Worm (Caenorhabditis elegans) whole organism, mixed stage, embryonic: ENCODE results near the gene B0281.6.

Experiments used
- M03D4.4 ChIP-seq: sonication (generic microtip); optimal IDR thresholded peaks from 2 replicates; lab custom pipeline; 2017; ENCODE audit warnings: mild to moderate bottlenecking, missing genetic modification characterization, missing compliant biosample characterization
- blmp-1 ChIP-seq: fragments of 150-350 bp; optimal IDR thresholded peaks from 2 replicates; lab custom pipeline; 2014; ENCODE audit warnings: missing biosample characterization, missing genetic modification characterization
- ceh-39 ChIP-seq: fragments of 150-350 bp; optimal IDR thresholded peaks from 2 replicates; lab custom pipeline; 2014; ENCODE audit warnings: missing biosample characterization, missing genetic modification characterization
- ceh-43 ChIP-seq: fragments of 200-800 bp; sonication (Bioruptor generic); optimal IDR thresholded peaks from 2 replicates; lab custom pipeline; 2018; ENCODE audit warnings: mild to moderate bottlenecking, missing genetic modification characterization, moderate library complexity, missing compliant biosample characterization
- ceh-83 ChIP-seq: fragments of 200-800 bp; sonication (Bioruptor generic); optimal IDR thresholded peaks from 2 replicates; lab custom pipeline; 2018; ENCODE audit warnings: mild to moderate bottlenecking, missing genetic modification characterization, missing compliant biosample characterization
- ces-1 ChIP-seq: fragments of 150-350 bp; optimal IDR thresholded peaks from 2 replicates; lab custom pipeline; 2014; ENCODE audit warnings: missing biosample characterization, missing genetic modification reagents, missing genetic modification characterization
- cnd-1 ChIP-seq: fragments of 200-800 bp; sonication (Bioruptor generic); optimal IDR thresholded peaks from 2 replicates; lab custom pipeline; 2018; ENCODE audit warnings: mild to moderate bottlenecking, missing genetic modification characterization, missing compliant biosample characterization
- drap-1 ChIP-seq: fragments of 200-800 bp; sonication (Bioruptor generic); optimal IDR thresholded peaks from 3 replicates; lab custom pipeline; 2018; ENCODE audit warnings: mild to moderate bottlenecking, missing genetic modification characterization, missing compliant biosample characterization
- elt-1 ChIP-seq: sonication (generic microtip); optimal IDR thresholded peaks from 2 replicates; lab custom pipeline; 2017; ENCODE audit warnings: missing genetic modification characterization, mild to moderate bottlenecking, missing compliant biosample characterization, antibody characterized with exemption, moderate library complexity, borderline replicate concordance; ENCODE audit not compliant: insufficient read depth
- elt-3 ChIP-seq: fragments of 150-350 bp; optimal IDR thresholded peaks from 2 replicates; lab custom pipeline; 2014; ENCODE audit warnings: missing biosample characterization, missing genetic modification characterization
- flh-1 ChIP-seq: fragments of 200-800 bp; sonication (Bioruptor generic); optimal IDR thresholded peaks from 2 replicates; lab custom pipeline; 2018; ENCODE audit warnings: mild to moderate bottlenecking, missing genetic modification characterization, moderate library complexity, missing compliant biosample characterization
- hlh-1 ChIP-seq: fragments of 150-350 bp; optimal IDR thresholded peaks from 2 replicates; lab custom pipeline; 2014; ENCODE audit warnings: missing biosample characterization, missing genetic modification reagents, missing genetic modification characterization
- lin-13 ChIP-seq: fragments of 150-350 bp; optimal IDR thresholded peaks from 2 replicates; lab custom pipeline; 2014; ENCODE audit warnings: missing biosample characterization, missing genetic modification characterization
- lin-32 ChIP-seq: fragments of 200-800 bp; sonication (Bioruptor generic); optimal IDR thresholded peaks from 2 replicates; lab custom pipeline; 2018; ENCODE audit warnings: mild to moderate bottlenecking, missing genetic modification characterization, missing compliant biosample characterization
- lsy-2 ChIP-seq: fragments of 150-350 bp; optimal IDR thresholded peaks from 2 replicates; lab custom pipeline; 2014; ENCODE audit warnings: missing biosample characterization, missing genetic modification characterization
- mab-5 ChIP-seq: fragments of 150-350 bp; optimal IDR thresholded peaks from 2 replicates; lab custom pipeline; 2014; ENCODE audit warnings: missing biosample characterization, missing genetic modification characterization
- mep-1 ChIP-seq: fragments of 150-350 bp; optimal IDR thresholded peaks from 2 replicates; lab custom pipeline; 2017; ENCODE audit warnings: missing biosample characterization, missing genetic modification reagents, missing genetic modification characterization, inconsistent platforms
- mls-2 ChIP-seq: sonication (generic microtip); optimal IDR thresholded peaks from 2 replicates; lab custom pipeline; 2016; ENCODE audit warnings: mild to moderate bottlenecking, missing genetic modification characterization, moderate library complexity, missing compliant biosample characterization
- nhr-12 ChIP-seq: fragments of 150-350 bp; optimal IDR thresholded peaks from 2 replicates; lab custom pipeline; 2014; ENCODE audit warnings: missing biosample characterization, missing genetic modification characterization
- nhr-2 ChIP-seq: fragments of 150-350 bp; optimal IDR thresholded peaks from 2 replicates; lab custom pipeline; 2014; ENCODE audit warnings: missing biosample characterization, missing genetic modification characterization
- nhr-237 ChIP-seq: fragments of 150-350 bp; optimal IDR thresholded peaks from 2 replicates; lab custom pipeline; 2014; ENCODE audit warnings: missing biosample characterization, missing genetic modification characterization
- nhr-28 ChIP-seq: fragments of 150-350 bp; optimal IDR thresholded peaks from 2 replicates; lab custom pipeline; 2014; ENCODE audit warnings: missing biosample characterization, missing genetic modification characterization
- nhr-76 ChIP-seq: sonication (generic microtip); optimal IDR thresholded peaks from 2 replicates; lab custom pipeline; 2017; ENCODE audit warnings: missing biosample characterization, missing genetic modification characterization
- pha-4 ChIP-seq: fragments of 150-350 bp; optimal IDR thresholded peaks from 2 replicates; lab custom pipeline; 2018; ENCODE audit warnings: missing biosample characterization, missing genetic modification reagents, missing genetic modification characterization
- snpc-4 ChIP-seq: fragments of 150-350 bp; optimal IDR thresholded peaks from 2 replicates; lab custom pipeline; 2014; ENCODE audit warnings: missing biosample characterization, missing genetic modification characterization
- tbx-8 ChIP-seq: fragments of 200-800 bp; sonication (Bioruptor generic); optimal IDR thresholded peaks from 2 replicates; lab custom pipeline; 2018; ENCODE audit warnings: mild to moderate bottlenecking, missing genetic modification characterization, moderate library complexity, missing compliant biosample characterization
- unc-120 ChIP-seq: sonication (generic microtip); optimal IDR thresholded peaks from 2 replicates; lab custom pipeline; 2017; ENCODE audit warnings: missing genetic modification characterization, missing compliant biosample characterization; ENCODE audit not compliant: poor library complexity, severe bottlenecking
- unc-39 ChIP-seq: fragments of 150-350 bp; optimal IDR thresholded peaks from 2 replicates; lab custom pipeline; 2014; ENCODE audit warnings: missing biosample characterization, missing genetic modification characterization
- unc-62 ChIP-seq: fragments of 150-350 bp; optimal IDR thresholded peaks from 2 replicates; lab custom pipeline; 2014; ENCODE audit warnings: missing biosample characterization, missing genetic modification reagents, missing genetic modification characterization
- zip-8 ChIP-seq: fragments of 150-350 bp; optimal IDR thresholded peaks from 2 replicates; lab custom pipeline; 2014; ENCODE audit warnings: missing biosample characterization, missing genetic modification characterization
- ztf-11 ChIP-seq: fragments of 150-350 bp; optimal IDR thresholded peaks from 2 replicates; lab custom pipeline; 2014; ENCODE audit warnings: missing biosample characterization, missing genetic modification characterization

B0281.6 gene

DNA sequence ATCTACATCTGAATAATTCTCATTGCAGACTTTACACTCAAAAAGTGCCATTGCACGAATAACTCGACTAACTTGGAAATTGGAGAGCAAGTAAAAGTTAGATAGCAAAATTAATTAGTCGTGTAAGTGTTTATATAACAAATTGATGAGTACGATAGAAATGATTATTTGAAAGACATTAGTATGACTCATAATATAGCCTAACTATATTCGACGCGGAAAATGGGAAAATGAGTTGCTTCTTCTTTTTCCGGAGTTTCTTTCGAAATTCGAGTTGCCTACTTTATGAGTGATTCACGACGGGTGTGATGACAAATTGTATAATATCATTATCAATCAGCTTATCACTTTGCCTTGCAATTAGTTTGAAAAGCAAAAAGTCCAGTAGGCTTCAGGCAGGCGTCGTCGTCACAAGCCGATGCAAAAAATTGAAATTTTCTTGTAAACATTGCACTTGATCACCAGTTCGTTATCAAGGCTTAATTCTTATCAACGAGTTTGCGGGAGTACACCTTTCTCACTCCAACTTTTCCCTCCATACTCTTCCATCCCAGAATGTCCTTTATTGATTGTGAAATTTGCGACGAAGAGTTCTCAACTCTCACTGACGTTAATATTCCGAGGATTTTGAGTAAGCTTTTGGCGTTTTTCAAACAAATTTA, 20.8 kb upstream of the B0281.6 start, which contains the start of the genes ZK1240.6 and ZK1240.2:
Gene ZK1240.6, minus strand, starts transcription at position 51 of the 662 bp plus-strand sequence.
Gene ZK1240.2, plus strand, starts transcription at position 520 of the 662 bp plus-strand sequence.
- TF ChIP-seq ztf-11 (tag; lab: Kevin White, UChicago) = no peak
- TF ChIP-seq lin-32 (GFP tag; lab: Kevin White, UChicago) = no peak
- no peak for TF ChIP-seq nhr-28 (tag; lab: Kevin White, UChicago)
- no peak for TF ChIP-seq zip-8 (tag; lab: Kevin White, UChicago)
- TF ChIP-seq ceh-39 (tag; lab: Kevin White, UChicago) = no peak
- TF ChIP-seq ceh-83 (GFP tag; lab: Kevin White, UChicago) = no peak

DNA sequence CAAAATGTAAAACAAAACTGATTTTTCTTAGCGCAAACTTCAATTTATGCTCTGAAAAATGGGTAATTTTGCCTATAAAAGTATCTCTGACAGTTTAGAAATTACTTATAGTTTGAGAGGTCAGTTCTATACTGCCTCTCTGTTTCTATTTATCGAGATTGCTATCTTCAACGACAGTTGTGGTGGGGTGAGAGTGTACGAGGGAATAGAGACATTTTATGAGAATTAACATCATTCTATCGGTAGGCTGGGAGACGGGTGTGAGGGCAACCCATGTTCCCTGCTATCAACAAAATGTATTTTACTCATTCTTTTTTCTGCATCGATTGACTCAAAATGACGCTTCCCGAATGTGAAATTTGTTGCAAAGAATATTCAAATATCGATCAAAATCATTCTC, 17.9 kb upstream of the B0281.6 start, which contains the start of gene ZK1240.3:
Gene ZK1240.3, plus strand, starts transcription at position 238 of the 400 bp plus-strand sequence.
- no peak for TF ChIP-seq ceh-83 (GFP tag; lab: Kevin White, UChicago)
- TF ChIP-seq ztf-11 (tag; lab: Kevin White, UChicago) = no peak
- TF ChIP-seq ceh-43 (GFP tag; lab: Kevin White, UChicago) = no peak
- no peak for TF ChIP-seq nhr-76 (tag; lab: Kevin White, UChicago)
- TF ChIP-seq nhr-28 (tag; lab: Kevin White, UChicago) = no peak
- no peak for TF ChIP-seq unc-120 (tag; lab: Kevin White, UChicago)
- TF ChIP-seq mls-2 (tag; lab: Kevin White, UChicago) = no peak
- TF ChIP-seq drap-1 (GFP tag; lab: Kevin White, UChicago) = no peak
- no peak for TF ChIP-seq unc-62 (GFP tag; lab: Kevin White, UChicago)
- no peak for TF ChIP-seq ces-1
- TF ChIP-seq blmp-1 (tag; lab: Kevin White, UChicago) = no peak
- no peak for TF ChIP-seq lsy-2 (tag; lab: Kevin White, UChicago)
- TF ChIP-seq M03D4.4 (tag; lab: Kevin White, UChicago) = no peak
- no peak for TF ChIP-seq nhr-237 (tag; lab: Kevin White, UChicago)
- TF ChIP-seq tbx-8 = no peak
- TF ChIP-seq lin-13 (tag; lab: Kevin White, UChicago) = no peak

DNA sequence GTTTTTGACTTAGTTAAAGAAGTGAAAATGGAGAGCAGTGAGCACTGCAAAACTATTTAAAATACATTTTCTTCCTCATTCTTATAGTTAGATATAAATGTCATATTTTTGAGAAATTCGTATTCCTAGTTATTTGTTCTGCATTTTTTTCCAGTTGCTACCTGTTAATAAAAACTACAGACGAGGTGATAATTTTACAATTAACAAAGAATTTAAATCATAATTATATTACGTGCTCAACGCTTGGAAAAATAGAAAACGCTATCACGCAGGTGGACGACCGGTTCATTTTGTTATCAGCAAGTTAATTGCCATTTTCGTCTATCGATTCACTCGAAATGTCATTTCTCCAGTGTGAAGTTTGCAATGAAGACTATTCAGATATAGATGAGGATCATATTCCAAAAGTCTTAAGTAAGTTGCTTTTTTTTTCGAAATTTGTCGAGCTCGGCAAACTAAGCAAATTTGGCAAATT, 15.7 kb upstream of the B0281.6 start, which contains the start of the genes ZK1240.5 and ZK1240.9:
Gene ZK1240.5, minus strand, starts transcription at position 51 of the 475 bp plus-strand sequence.
Gene ZK1240.9, plus strand, starts transcription at position 307 of the 475 bp plus-strand sequence.
- no peak for TF ChIP-seq lin-32 (GFP tag; lab: Kevin White, UChicago)
- TF ChIP-seq nhr-12 (tag; lab: Kevin White, UChicago) = no peak
- no peak for TF ChIP-seq nhr-2 (tag; lab: Kevin White, UChicago)
- no peak for TF ChIP-seq blmp-1 (tag; lab: Kevin White, UChicago)
- TF ChIP-seq elt-3 (tag; lab: Kevin White, UChicago) = no peak
- TF ChIP-seq mab-5 (tag; lab: Kevin White, UChicago) = no peak
- no peak for TF ChIP-seq cnd-1 (tag; lab: Kevin White, UChicago)
- TF ChIP-seq tbx-8 = no peak
- TF ChIP-seq mls-2 (tag; lab: Kevin White, UChicago) = no peak
- no peak for TF ChIP-seq ceh-39 (tag; lab: Kevin White, UChicago)
- no peak for TF ChIP-seq ztf-11 (tag; lab: Kevin White, UChicago)
- TF ChIP-seq zip-8 (tag; lab: Kevin White, UChicago) = no peak
- TF ChIP-seq nhr-76 (tag; lab: Kevin White, UChicago) = no peak
- no peak for TF ChIP-seq M03D4.4 (tag; lab: Kevin White, UChicago)
- no peak for TF ChIP-seq hlh-1 (tag; lab: Kevin White, UChicago)
- TF ChIP-seq lsy-2 (tag; lab: Kevin White, UChicago) = no peak
- TF ChIP-seq ceh-83 (GFP tag; lab: Kevin White, UChicago) = no peak
- TF ChIP-seq pha-4 (tag; lab: Kevin White, UChicago) = no peak

DNA sequence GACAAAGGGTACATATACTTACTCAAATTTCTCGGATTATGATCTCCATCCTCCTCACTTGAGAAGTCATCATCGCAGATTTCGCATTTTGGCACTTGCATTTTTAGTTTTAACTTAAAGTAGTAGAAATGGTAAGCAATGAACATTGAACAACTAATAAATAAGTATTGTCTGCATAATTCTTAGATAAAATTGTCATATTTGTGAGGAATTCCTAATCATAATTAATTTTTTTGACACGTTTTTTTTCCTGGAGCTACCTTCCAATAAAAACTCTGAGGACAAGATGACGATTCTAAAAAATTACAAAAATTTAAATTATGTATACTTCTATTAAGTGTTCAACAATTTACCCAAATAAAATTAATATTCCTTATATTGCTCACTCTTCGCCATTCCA, 10.5 kb upstream of the B0281.6 start, which contains the start of the genes trim-21 and B0281.1:
Gene trim-21, minus strand, starts transcription at position 101 of the 400 bp plus-strand sequence.
Gene B0281.1, plus strand, starts transcription at position 321 of the 400 bp plus-strand sequence.
- no peak for TF ChIP-seq tbx-8
- no peak for TF ChIP-seq drap-1 (GFP tag; lab: Kevin White, UChicago)
- TF ChIP-seq zip-8 (tag; lab: Kevin White, UChicago) = no peak
- TF ChIP-seq lin-13 (tag; lab: Kevin White, UChicago) = no peak
- TF ChIP-seq ceh-39 (tag; lab: Kevin White, UChicago) = no peak
- TF ChIP-seq snpc-4 (tag; lab: Kevin White, UChicago) = no peak
- no peak for TF ChIP-seq ceh-43 (GFP tag; lab: Kevin White, UChicago)
- no peak for TF ChIP-seq lin-32 (GFP tag; lab: Kevin White, UChicago)

DNA sequence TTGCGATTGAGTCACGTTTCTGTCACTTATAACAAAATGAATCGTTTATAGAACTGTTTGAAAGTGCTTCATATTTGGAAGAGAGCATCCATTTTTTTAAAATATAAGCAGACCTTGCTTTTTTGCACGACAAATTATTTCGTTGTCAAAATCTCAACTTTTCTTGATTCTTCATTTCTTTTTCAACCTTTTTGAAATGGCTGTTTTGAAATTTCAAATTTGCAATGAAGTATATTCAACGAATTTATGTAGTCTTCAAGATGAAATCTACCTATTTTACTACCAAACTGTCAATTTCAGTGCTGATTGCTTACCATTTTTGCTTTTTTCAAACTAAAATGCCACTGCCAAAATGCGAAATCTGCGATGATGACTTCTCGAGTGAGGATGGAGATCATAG, 4.5 kb upstream of the B0281.6 start, which contains the start of gene B0281.3:
Gene B0281.3, plus strand, starts transcription at position 301 of the 400 bp plus-strand sequence.
- TF ChIP-seq elt-1 (tag; lab: Kevin White, UChicago) = no peak
- TF ChIP-seq flh-1 (GFP tag; lab: Kevin White, UChicago) = no peak
- no peak for TF ChIP-seq nhr-2 (tag; lab: Kevin White, UChicago)
- no peak for TF ChIP-seq drap-1 (GFP tag; lab: Kevin White, UChicago)
- TF ChIP-seq unc-120 (tag; lab: Kevin White, UChicago) = no peak
- no peak for TF ChIP-seq nhr-12 (tag; lab: Kevin White, UChicago)
- no peak for TF ChIP-seq unc-39 (tag; lab: Kevin White, UChicago)
- no peak for TF ChIP-seq mep-1 (tag; lab: Kevin White, UChicago)
- no peak for TF ChIP-seq tbx-8
- no peak for TF ChIP-seq cnd-1 (tag; lab: Kevin White, UChicago)
- no peak for TF ChIP-seq ceh-39 (tag; lab: Kevin White, UChicago)
- no peak for TF ChIP-seq mab-5 (tag; lab: Kevin White, UChicago)
- TF ChIP-seq lin-13 (tag; lab: Kevin White, UChicago) = no peak
- TF ChIP-seq lin-32 (GFP tag; lab: Kevin White, UChicago) = no peak
- TF ChIP-seq ceh-83 (GFP tag; lab: Kevin White, UChicago) = no peak
